Worm (Caenorhabditis elegans): ENCODE results near the gene F45D3.1.

F45D3.1 gene

DNA sequence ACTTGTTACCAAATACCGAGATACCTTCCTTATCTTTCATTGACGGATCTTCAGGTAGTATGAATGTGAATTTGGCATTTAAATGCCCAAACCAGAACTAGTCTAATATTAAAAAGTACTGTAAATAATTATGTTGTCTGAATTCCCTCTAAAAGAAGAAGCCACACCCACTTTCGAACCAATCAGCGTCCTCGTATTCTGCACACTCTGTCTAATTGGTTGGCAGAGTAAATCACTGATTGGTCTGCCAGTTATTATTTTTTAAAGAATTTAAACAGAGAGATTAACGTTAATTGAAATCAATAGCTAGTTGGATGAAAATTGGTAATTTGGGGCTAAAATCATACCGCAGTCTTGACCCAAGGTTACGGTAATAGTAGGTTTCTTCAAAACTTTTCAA lies 21.1 kb upstream of the F45D3.1 start:
- TF ChIP-seq ces-1 (GFP tag; optimal IDR thresholded peaks at IDR 0.05), result no peak
- no peak for TF ChIP-seq ceh-83 (GFP tag; optimal IDR thresholded peaks at IDR 0.05)
- no peak for TF ChIP-seq unc-62 (GFP tag; optimal IDR thresholded peaks at IDR 0.05)
- no peak for TF ChIP-seq mab-5 (tag; optimal IDR thresholded peaks at IDR 0.05)
- no peak for TF ChIP-seq bed-3 (GFP tag; optimal IDR thresholded peaks at IDR 0.05)
- TF ChIP-seq ham-2 (GFP tag; optimal IDR thresholded peaks at IDR 0.05), result no peak
- no peak for TF ChIP-seq zip-8 (tag; optimal IDR thresholded peaks at IDR 0.05)
- TF ChIP-seq nhr-12 (tag; optimal IDR thresholded peaks at IDR 0.05), result no peak
- no peak for TF ChIP-seq M03D4.4 (tag; optimal IDR thresholded peaks at IDR 0.05)
- TF ChIP-seq lsy-2 (tag; optimal IDR thresholded peaks at IDR 0.05), result no peak
- no peak for TF ChIP-seq nhr-28 (tag; optimal IDR thresholded peaks at IDR 0.05)
- no peak for TF ChIP-seq mep-1 (tag; optimal IDR thresholded peaks at IDR 0.05)
- no peak for TF ChIP-seq nhr-76 (tag; optimal IDR thresholded peaks at IDR 0.05)
- no peak for TF ChIP-seq elt-1 (tag; optimal IDR thresholded peaks at IDR 0.05; ENCODE audit: borderline replicate concordance, insufficient read depth)
- no peak for TF ChIP-seq tbx-8 (GFP tag; optimal IDR thresholded peaks at IDR 0.05)
- no peak for TF ChIP-seq snpc-4 (tag; optimal IDR thresholded peaks at IDR 0.05)
- no peak for TF ChIP-seq blmp-1 (tag; optimal IDR thresholded peaks at IDR 0.05)
- TF ChIP-seq ceh-43 (GFP tag; optimal IDR thresholded peaks at IDR 0.05), result no peak

- no peak for TF ChIP-seq elt-1 (tag; optimal IDR thresholded peaks at IDR 0.05; ENCODE audit: borderline replicate concordance, insufficient read depth)
- TF ChIP-seq sptf-1 (tag; optimal IDR thresholded peaks at IDR 0.05), result no peak
- no peak for TF ChIP-seq lin-13 (tag; optimal IDR thresholded peaks at IDR 0.05)
- TF ChIP-seq lsy-2 (tag; optimal IDR thresholded peaks at IDR 0.05), result no peak
- TF ChIP-seq lin-32 (GFP tag; optimal IDR thresholded peaks at IDR 0.05), result no peak
- no peak for TF ChIP-seq ham-2 (GFP tag; optimal IDR thresholded peaks at IDR 0.05)
- no peak for TF ChIP-seq nhr-76 (tag; optimal IDR thresholded peaks at IDR 0.05)
- no peak for TF ChIP-seq mab-5 (tag; optimal IDR thresholded peaks at IDR 0.05)
- TF ChIP-seq unc-62 (GFP tag; optimal IDR thresholded peaks at IDR 0.05), result no peak
Observed at ce11 chrV:12506185-12506584, 20.7 kb upstream of the F45D3.1 start, which contains the start of gene nlp-46. Gene nlp-46, minus strand, starts transcription at chrV:12506285.

ce11 chrV:12509922-12510582 lies 16.8 kb upstream of the F45D3.1 start:
- TF ChIP-seq mls-2 (tag; optimal IDR thresholded peaks at IDR 0.05) (peak; percentile 77), M03D4.4 (tag; optimal IDR thresholded peaks at IDR 0.05) (peak; percentile 70), sem-2 (GFP tag; optimal IDR thresholded peaks at IDR 0.05) (peak; percentile 38), bed-3 (GFP tag; optimal IDR thresholded peaks at IDR 0.05) (peak; percentile 52), cnd-1 (tag; optimal IDR thresholded peaks at IDR 0.05) (peak; percentile 41), sptf-1 (tag; optimal IDR thresholded peaks at IDR 0.05) (peak; percentile 96), ceh-83 (GFP tag; optimal IDR thresholded peaks at IDR 0.05) (peak; percentile 82), lin-32 (GFP tag; optimal IDR thresholded peaks at IDR 0.05) (peak; percentile 66), unc-120 (tag; optimal IDR thresholded peaks at IDR 0.05; ENCODE audit: poor library complexity, severe bottlenecking) (peak; percentile 56), ham-2 (GFP tag; optimal IDR thresholded peaks at IDR 0.05) (peak; percentile 75), drap-1 (GFP tag; optimal IDR thresholded peaks at IDR 0.05) (peak; percentile 64), nhr-12 (tag; optimal IDR thresholded peaks at IDR 0.05) (peak; percentile 39)

DNA sequence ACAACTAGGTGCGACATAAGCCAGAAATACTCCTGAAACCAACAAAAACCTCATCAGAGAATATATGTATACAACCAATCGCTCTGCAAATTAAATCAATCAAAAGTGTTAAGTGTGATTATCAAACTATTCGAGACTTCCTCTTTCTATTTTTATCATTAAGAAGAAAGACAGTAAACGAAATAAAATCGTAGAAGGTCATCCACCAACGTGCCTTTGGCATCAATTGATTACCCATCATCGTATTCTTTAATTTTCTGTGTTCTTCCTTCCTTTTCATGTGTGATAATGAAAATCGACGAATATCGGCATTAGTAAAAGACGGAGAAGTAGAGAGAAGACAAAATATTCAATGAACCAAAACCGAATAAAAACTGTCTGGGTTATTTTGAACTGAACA lies 14.9 kb upstream of the F45D3.1 start:
- TF ChIP-seq sptf-1 (tag; optimal IDR thresholded peaks at IDR 0.05), result no peak

ce11 chrV:12512773-12513172 lies 14.1 kb upstream of the F45D3.1 start, which contains the start of the genes T28H10.2 and lgmn-1:
Gene T28H10.2, minus strand, starts transcription at chrV:12512949.
Gene lgmn-1, plus strand, starts transcription at chrV:12513056.
- TF ChIP-seq lsy-2 (tag; optimal IDR thresholded peaks at IDR 0.05) (no peak), flh-1 (GFP tag; optimal IDR thresholded peaks at IDR 0.05) (no peak), sem-2 (GFP tag; optimal IDR thresholded peaks at IDR 0.05) (no peak), ztf-11 (tag; optimal IDR thresholded peaks at IDR 0.05) (no peak), unc-120 (tag; optimal IDR thresholded peaks at IDR 0.05; ENCODE audit: poor library complexity, severe bottlenecking) (no peak), ceh-83 (GFP tag; optimal IDR thresholded peaks at IDR 0.05) (no peak), ceh-43 (GFP tag; optimal IDR thresholded peaks at IDR 0.05) (no peak), ceh-39 (tag; optimal IDR thresholded peaks at IDR 0.05) (no peak), bed-3 (GFP tag; optimal IDR thresholded peaks at IDR 0.05) (no peak), mls-2 (tag; optimal IDR thresholded peaks at IDR 0.05) (no peak), elt-1 (tag; optimal IDR thresholded peaks at IDR 0.05; ENCODE audit: borderline replicate concordance, insufficient read depth) (no peak), nhr-237 (tag; optimal IDR thresholded peaks at IDR 0.05) (no peak), zip-8 (tag; optimal IDR thresholded peaks at IDR 0.05) (no peak), hlh-1 (tag; optimal IDR thresholded peaks at IDR 0.05) (no peak), snpc-4 (tag; optimal IDR thresholded peaks at IDR 0.05) (no peak)

All from whole organism, mixed stage, embryonic.